Fruit fly (Drosophila melanogaster) Kc167 (cell line): Measurements from ENCODE around the gene CG14210.

Experiments
- Myc ChIP-seq: fragments of >200 bp; optimal IDR thresholded peaks from 2 replicates; lab custom pipeline; 2017; ENCODE audit warnings: missing external identifiers
- Sin3A ChIP-seq: fragments of >200 bp; optimal IDR thresholded peaks from 2 replicates; lab custom pipeline; 2018; ENCODE audit warnings: missing external identifiers
- h ChIP-seq: fragments of >200 bp; optimal IDR thresholded peaks from 3 replicates; lab custom pipeline; 2018; ENCODE audit warnings: missing external identifiers
- insv ChIP-seq: fragments of >200 bp; optimal IDR thresholded peaks from 3 replicates; lab custom pipeline; 2018; ENCODE audit warnings: missing external identifiers
- psq ChIP-seq: fragments of >200 bp; optimal IDR thresholded peaks from 2 replicates; lab custom pipeline; 2017; ENCODE audit warnings: missing external identifiers
- ttk ChIP-seq: sonication (Bioruptor generic); optimal IDR thresholded peaks from 2 replicates; lab custom pipeline; 2017; ENCODE audit warnings: missing external identifiers

The CG14210 gene

dm6 chrX:19615990-19616663, at the start of gene CG14210:
CG14210 (plus strand) TSS chrX:19616196.
- TF ChIP-seq h (lab: Kevin White, UChicago) = no peak
- TF ChIP-seq Myc (lab: Kevin White, UChicago) = no peak
- no peak for TF ChIP-seq Sin3A (lab: Kevin White, UChicago)
- TF ChIP-seq ttk (lab: Kevin White, UChicago) = no peak
- TF ChIP-seq insv (lab: Kevin White, UChicago) = no peak
- no peak for TF ChIP-seq psq (lab: Kevin White, UChicago)

DNA sequence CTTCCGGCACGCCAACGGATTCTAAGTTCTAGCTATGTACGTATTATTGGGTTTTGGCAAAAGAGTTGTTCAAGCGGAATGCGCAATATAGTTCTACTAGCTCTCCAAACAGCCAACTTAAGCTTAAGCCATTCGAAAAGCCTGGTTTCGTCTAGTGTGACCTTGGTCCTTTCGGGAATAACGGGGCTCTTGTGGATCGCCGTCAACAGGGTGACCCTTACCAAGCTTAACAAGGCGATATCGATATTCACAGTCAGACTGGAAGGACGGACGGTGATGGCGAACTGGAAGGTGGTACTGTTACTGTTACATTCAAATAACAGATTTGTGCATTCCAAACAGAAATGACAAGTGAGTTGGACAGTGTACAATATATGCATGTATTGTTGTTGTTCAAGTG, 42.3 kb upstream of the CG14210 start:
- TF ChIP-seq psq (lab: Kevin White, UChicago) (no peak), Myc (lab: Kevin White, UChicago) (no peak), insv (lab: Kevin White, UChicago) (no peak), ttk (lab: Kevin White, UChicago) (no peak), h (lab: Kevin White, UChicago) (no peak), Sin3A (lab: Kevin White, UChicago) (no peak)

- TF ChIP-seq h (lab: Kevin White, UChicago) (no peak), ttk (lab: Kevin White, UChicago) (peak; percentile 6)
Observed at dm6 chrX:19577940-19578632, 37.9 kb upstream of the CG14210 start.

DNA sequence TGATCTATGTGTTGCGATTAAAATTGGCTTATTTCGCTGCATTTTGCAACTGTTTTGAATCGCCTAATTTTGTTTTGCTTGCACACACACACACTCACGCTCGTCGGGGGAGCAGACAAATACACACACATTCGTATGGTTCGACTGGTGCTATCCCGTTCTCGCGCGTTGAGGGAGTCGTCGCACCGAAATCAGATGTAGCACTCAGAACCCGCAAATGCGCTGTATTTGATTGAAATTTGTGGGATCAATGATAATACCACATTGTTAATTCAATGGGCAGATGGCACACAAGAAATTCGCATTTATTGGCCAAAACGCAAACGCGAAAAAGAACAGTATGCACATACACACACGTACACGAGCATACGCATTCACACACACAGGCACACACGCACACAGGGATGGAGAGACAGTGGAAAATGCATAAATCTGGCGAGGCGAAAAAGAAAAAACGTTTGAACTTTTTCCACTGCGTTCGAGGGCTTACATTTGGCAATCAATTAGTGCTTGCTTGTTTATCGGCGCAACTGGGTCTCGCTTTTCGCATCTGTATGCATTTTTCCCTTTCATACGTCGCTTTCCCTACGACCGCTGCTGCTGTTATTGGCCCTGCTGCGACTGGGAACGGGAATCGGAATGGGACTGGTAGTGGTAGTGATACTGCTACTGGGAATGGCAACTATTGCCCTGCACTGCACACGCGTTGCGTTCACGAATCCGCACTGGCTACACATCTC, 36.9 kb upstream of the CG14210 start:
- no peak for TF ChIP-seq h (lab: Kevin White, UChicago)
- no peak for TF ChIP-seq ttk (lab: Kevin White, UChicago)
- TF ChIP-seq Myc (lab: Kevin White, UChicago) = no peak
- TF ChIP-seq psq (lab: Kevin White, UChicago) = no peak
- TF ChIP-seq Sin3A (lab: Kevin White, UChicago) = no peak
- no peak for TF ChIP-seq insv (lab: Kevin White, UChicago)

DNA sequence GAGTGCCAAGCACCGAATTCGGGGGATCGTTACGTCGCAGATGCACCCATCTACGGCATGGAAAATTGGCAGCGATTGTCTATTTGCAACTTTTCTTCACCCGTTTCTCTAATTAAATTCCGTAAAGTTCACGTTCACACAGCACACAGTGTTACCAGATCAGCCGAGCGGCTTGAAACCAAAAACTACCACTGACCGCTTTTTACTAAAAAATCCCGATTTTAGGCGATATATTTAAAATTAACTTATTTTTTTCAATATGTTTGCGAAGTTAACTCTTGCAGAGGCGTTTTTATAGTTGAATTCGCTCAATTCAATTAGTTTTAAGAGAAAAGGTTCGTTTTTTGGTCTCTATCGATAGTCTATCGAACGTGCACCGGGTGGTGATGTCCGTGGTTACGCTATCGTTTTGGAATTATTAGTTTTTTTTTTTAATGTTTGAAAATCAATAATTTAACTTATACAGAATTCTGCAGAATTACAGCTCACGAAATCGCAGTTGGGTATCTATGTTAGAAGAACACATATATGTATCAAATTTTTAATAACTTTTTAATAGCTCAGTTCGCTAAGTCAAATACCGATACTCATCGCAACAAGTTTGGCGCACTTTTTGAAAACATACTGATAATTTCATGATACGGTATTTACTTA, 36.2 kb upstream of the CG14210 start, which contains the start of gene Tao:
TSS of gene Tao (minus strand) at position 153 of the 654 bp plus-strand sequence.
- no peak for TF ChIP-seq insv (lab: Kevin White, UChicago)
- no peak for TF ChIP-seq ttk (lab: Kevin White, UChicago)
- TF ChIP-seq psq (lab: Kevin White, UChicago) = no peak
- TF ChIP-seq Myc (lab: Kevin White, UChicago) = no peak
- no peak for TF ChIP-seq h (lab: Kevin White, UChicago)
- no peak for TF ChIP-seq Sin3A (lab: Kevin White, UChicago)

DNA sequence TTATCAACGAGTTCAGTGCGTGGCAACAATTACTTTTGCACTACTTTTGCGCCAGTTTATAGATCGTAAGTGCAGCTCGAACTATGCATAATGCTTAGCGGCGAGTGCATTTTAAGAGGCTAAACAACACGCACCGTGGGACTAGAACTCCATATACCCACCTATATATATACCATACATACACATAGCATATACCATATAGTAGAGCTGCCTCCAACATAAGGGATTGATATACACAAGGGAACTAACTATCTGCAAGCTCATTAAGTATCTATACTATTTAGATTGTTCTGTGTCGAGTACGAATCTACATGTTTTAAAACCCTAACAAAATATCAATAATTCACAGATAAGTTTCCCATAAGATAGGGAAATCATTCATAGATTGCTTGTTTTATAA, 34.1 kb upstream of the CG14210 start, which contains the start of gene CG14218:
TSS of gene CG14218 (minus strand) at position 101 of the 400 bp plus-strand sequence.
- no peak for TF ChIP-seq Sin3A (lab: Kevin White, UChicago)
- no peak for TF ChIP-seq h (lab: Kevin White, UChicago)

- TF ChIP-seq psq (lab: Kevin White, UChicago) (no peak), h (lab: Kevin White, UChicago) (no peak), ttk (lab: Kevin White, UChicago) (no peak), insv (lab: Kevin White, UChicago) (no peak), Sin3A (lab: Kevin White, UChicago) (no peak), Myc (lab: Kevin White, UChicago) (no peak)
Observed at dm6 chrX:19582732-19583131, 33.3 kb upstream of the CG14210 start.

DNA sequence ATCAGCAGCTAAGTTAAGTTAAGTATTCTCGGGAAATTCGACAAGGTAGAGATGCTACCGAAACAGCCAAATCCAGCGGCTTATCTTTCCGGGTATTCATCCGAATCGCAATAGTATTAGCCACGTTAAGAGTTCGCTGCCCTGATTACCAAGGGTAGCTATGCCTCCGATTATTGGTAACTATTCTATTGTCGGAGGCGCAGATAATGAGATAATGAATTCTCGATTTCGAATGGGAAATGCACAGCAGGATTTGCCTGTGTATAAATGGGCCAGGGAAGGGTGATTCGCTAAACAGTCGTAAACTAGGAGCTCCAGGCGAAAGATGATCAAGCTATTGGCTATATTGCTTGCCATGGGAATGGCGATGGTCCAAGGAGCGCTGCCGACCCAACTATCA, 32.7 kb upstream of the CG14210 start, which contains the start of gene CG14204:
TSS of gene CG14204 (plus strand) at position 301 of the 400 bp plus-strand sequence.
- no peak for TF ChIP-seq Sin3A (lab: Kevin White, UChicago)

dm6 chrX:19585142-19585541, 30.9 kb upstream of the CG14210 start:
- TF ChIP-seq psq (lab: Kevin White, UChicago) = no peak

DNA sequence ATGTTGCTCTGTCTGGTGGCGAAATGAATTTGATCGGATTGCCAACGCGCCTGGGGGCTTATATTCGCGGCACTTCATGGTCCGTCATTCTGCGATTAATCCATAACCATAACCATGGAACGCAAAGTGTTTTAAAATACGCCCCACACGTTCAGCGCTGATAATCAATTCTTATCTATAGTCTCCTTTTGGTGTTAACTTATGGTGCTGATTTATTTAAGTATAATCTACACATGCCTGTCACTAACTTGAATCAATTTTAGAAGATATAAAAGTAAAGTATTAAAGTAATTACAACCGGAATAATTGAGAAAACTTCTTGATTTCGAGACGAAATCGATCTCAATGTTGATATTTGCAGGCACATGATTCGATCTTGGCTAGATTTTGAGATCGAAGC, 25.9 kb upstream of the CG14210 start, which contains the start of gene CG14219:
TSS of gene CG14219 (minus strand) at position 101 of the 400 bp plus-strand sequence.
- no peak for TF ChIP-seq ttk (lab: Kevin White, UChicago)
- no peak for TF ChIP-seq insv (lab: Kevin White, UChicago)
- no peak for TF ChIP-seq Sin3A (lab: Kevin White, UChicago)
- no peak for TF ChIP-seq h (lab: Kevin White, UChicago)
- no peak for TF ChIP-seq psq (lab: Kevin White, UChicago)
- no peak for TF ChIP-seq Myc (lab: Kevin White, UChicago)

dm6 chrX:19590579-19590978, 25.4 kb upstream of the CG14210 start:
- TF ChIP-seq h (lab: Kevin White, UChicago) (no peak), insv (lab: Kevin White, UChicago) (no peak), psq (lab: Kevin White, UChicago) (no peak), Myc (lab: Kevin White, UChicago) (no peak), ttk (lab: Kevin White, UChicago) (no peak), Sin3A (lab: Kevin White, UChicago) (no peak)
